Worm (Caenorhabditis elegans) whole organism, L1 larva: ENCODE measurements around the gene bre-5.

Experiments
- C16A3.4 ChIP-seq: fragments of 150-350 bp; optimal IDR thresholded peaks from 2 replicates; lab custom pipeline; 2014; ENCODE audit warnings: missing biosample characterization, missing genetic modification characterization
- alr-1 ChIP-seq: fragments of 200-800 bp; sonication (Bioruptor generic); optimal IDR thresholded peaks from 2 replicates; lab custom pipeline; 2018; ENCODE audit warnings: borderline replicate concordance, mild to moderate bottlenecking, missing genetic modification characterization, missing compliant biosample characterization
- ama-1 ChIP-seq: fragments of 150-350 bp; optimal IDR thresholded peaks from 2 replicates; lab custom pipeline; 2014
- blmp-1 ChIP-seq: fragments of 150-350 bp; optimal IDR thresholded peaks from 2 replicates; lab custom pipeline; 2014; ENCODE audit warnings: missing biosample characterization, missing genetic modification characterization
- ceh-82 ChIP-seq, 3 experiments: fragments of 150-350 bp in 1 of 3; sonication (generic microtip) in 2 of 3; optimal IDR thresholded peaks; 2 replicates each; lab custom pipeline; 2014 to 2017; ENCODE audit warnings: missing biosample characterization in 3 of 3, missing genetic modification characterization in 3 of 3
- ceh-88 ChIP-seq: fragments of 200-800 bp; sonication (Bioruptor generic); IDR thresholded peaks from 2 replicates; pipeline ENCODE4 v1.3.6; 2022; ENCODE audit warnings: missing genetic modification characterization, missing compliant biosample characterization
- ces-1 ChIP-seq: fragments of 150-350 bp; optimal IDR thresholded peaks from 2 replicates; lab custom pipeline; 2014; ENCODE audit warnings: missing biosample characterization, missing genetic modification reagents, missing genetic modification characterization
- efl-1 ChIP-seq, 4 experiments: fragments of 150-350 bp; optimal IDR thresholded peaks in 3 of 4; peaks in 1 of 4; 1 replicate in 1 of 4; 2 replicates in 3 of 4; lab custom pipeline; 2014; ENCODE audit warnings: missing biosample characterization in 2 of 4, missing genetic modification characterization in 2 of 4, missing genetic modification reagents in 2 of 4
- egl-13 ChIP-seq: sonication (generic microtip); optimal IDR thresholded peaks from 2 replicates; lab custom pipeline; 2016; ENCODE audit warnings: missing genotype, missing genetic modification reagents, missing genetic modification characterization, missing compliant biosample characterization
- egl-27 ChIP-seq, 2 experiments: fragments of 150-350 bp in 1 of 2; sonication (generic microtip); optimal IDR thresholded peaks; 3 replicates each; lab custom pipeline; 2017 to 2018; ENCODE audit warnings: missing biosample characterization in 2 of 2, missing genetic modification characterization in 2 of 2, missing genetic modification reagents in 2 of 2
- elt-2 ChIP-seq: sonication (generic microtip); optimal IDR thresholded peaks from 2 replicates; lab custom pipeline; 2016; ENCODE audit warnings: missing genetic modification characterization, mild to moderate bottlenecking, inconsistent platforms, missing compliant biosample characterization, missing genetic modification reagents
- elt-3 ChIP-seq, 6 experiments: fragments of 150-350 bp in 1 of 6; sonication (generic microtip); optimal IDR thresholded peaks; 2 replicates each; lab custom pipeline; 2017 to 2018; ENCODE audit warnings: missing biosample characterization in 6 of 6, missing genetic modification characterization in 6 of 6, inconsistent platforms in 1 of 6
- ets-5 ChIP-seq: fragments of 200-800 bp; sonication (Bioruptor generic); IDR thresholded peaks from 2 replicates; pipeline ENCODE4 v1.3.6; 2022; ENCODE audit warnings: missing genetic modification characterization, missing compliant biosample characterization
- fkh-10 ChIP-seq: sonication (generic microtip); optimal IDR thresholded peaks from 2 replicates; lab custom pipeline; 2017; ENCODE audit warnings: missing biosample characterization, missing genetic modification reagents, missing genetic modification characterization
- hlh-4 ChIP-seq: sonication (generic microtip); optimal IDR thresholded peaks from 2 replicates; lab custom pipeline; 2016; ENCODE audit warnings: mild to moderate bottlenecking, missing genetic modification characterization, missing compliant biosample characterization
- irx-1 ChIP-seq: sonication (generic microtip); optimal IDR thresholded peaks from 2 replicates; lab custom pipeline; 2016; ENCODE audit warnings: missing genetic modification characterization, missing compliant biosample characterization
- jun-1 ChIP-seq: fragments of 150-350 bp; optimal IDR thresholded peaks from 2 replicates; lab custom pipeline; 2014; ENCODE audit warnings: missing biosample characterization, missing genetic modification reagents, missing genetic modification characterization
- lin-13 ChIP-seq: fragments of 150-350 bp; optimal IDR thresholded peaks from 2 replicates; lab custom pipeline; 2014; ENCODE audit warnings: missing biosample characterization, missing genetic modification reagents, missing genetic modification characterization
- lin-14 ChIP-seq: fragments of 200-800 bp; sonication (Bioruptor generic); optimal IDR thresholded peaks from 2 replicates; lab custom pipeline; 2018; ENCODE audit warnings: mild to moderate bottlenecking, missing genetic modification characterization, moderate library complexity, missing compliant biosample characterization
- lin-15B ChIP-seq: fragments of 150-350 bp; sonication (generic microtip); optimal IDR thresholded peaks from 3 replicates; lab custom pipeline; 2014; ENCODE audit warnings: missing biosample characterization, missing genetic modification characterization
- lin-35 ChIP-seq, 2 experiments: fragments of 150-350 bp; optimal IDR thresholded peaks; 2 replicates each; lab custom pipeline; 2014; ENCODE audit warnings: missing biosample characterization in 2 of 2, missing genetic modification characterization in 2 of 2, missing genetic modification reagents in 2 of 2
- lin-39 ChIP-seq: fragments of 150-350 bp; optimal IDR thresholded peaks from 2 replicates; lab custom pipeline; 2014; ENCODE audit warnings: missing biosample characterization, missing genetic modification reagents, missing genetic modification characterization
- lsy-2 ChIP-seq, 2 experiments: fragments of 150-350 bp; optimal IDR thresholded peaks; 2 replicates each; lab custom pipeline; 2014; ENCODE audit warnings: missing biosample characterization in 2 of 2, missing genetic modification characterization in 2 of 2
- mab-9 ChIP-seq: fragments of 200-800 bp; sonication (Bioruptor generic); IDR thresholded peaks from 2 replicates; pipeline ENCODE4 v1.3.6; 2022; ENCODE audit warnings: missing genetic modification reagents, missing genetic modification characterization, missing compliant biosample characterization
- mdl-1 ChIP-seq, 2 experiments: fragments of 150-350 bp; optimal IDR thresholded peaks; 2 replicates each; lab custom pipeline; 2014 to 2017; ENCODE audit warnings: missing biosample characterization in 2 of 2, missing genetic modification characterization in 2 of 2, inconsistent platforms in 1 of 2
- nhr-12 ChIP-seq: sonication (generic microtip); optimal IDR thresholded peaks from 2 replicates; lab custom pipeline; 2017; ENCODE audit warnings: missing biosample characterization, missing genetic modification characterization
- nhr-19 ChIP-seq: fragments of 200-800 bp; sonication (Bioruptor generic); conservative IDR thresholded peaks from 2 replicates; pipeline ENCODE4 v1.3.6; 2022; ENCODE audit warnings: missing genetic modification characterization, missing compliant biosample characterization
- nhr-20 ChIP-seq: sonication (generic microtip); optimal IDR thresholded peaks from 2 replicates; lab custom pipeline; 2016; ENCODE audit warnings: mild to moderate bottlenecking, missing genetic modification characterization, missing compliant biosample characterization
- nhr-237 ChIP-seq: fragments of 150-350 bp; optimal IDR thresholded peaks from 2 replicates; lab custom pipeline; 2014; ENCODE audit warnings: missing biosample characterization, missing genetic modification characterization
- nhr-28 ChIP-seq: fragments of 150-350 bp; optimal IDR thresholded peaks from 2 replicates; lab custom pipeline; 2014; ENCODE audit warnings: missing biosample characterization, missing genetic modification characterization
- nhr-47 ChIP-seq: sonication (generic microtip); optimal IDR thresholded peaks from 2 replicates; lab custom pipeline; 2016; ENCODE audit warnings: mild to moderate bottlenecking, missing genetic modification characterization, moderate library complexity, missing compliant biosample characterization
- nhr-71 ChIP-seq: sonication (generic microtip); optimal IDR thresholded peaks from 2 replicates; lab custom pipeline; 2016; ENCODE audit warnings: mild to moderate bottlenecking, missing genetic modification characterization, moderate library complexity, missing compliant biosample characterization
- nhr-76 ChIP-seq: sonication (generic microtip); optimal IDR thresholded peaks from 2 replicates; lab custom pipeline; 2017; ENCODE audit warnings: missing biosample characterization, missing genetic modification characterization
- nhr-84 ChIP-seq: sonication (generic microtip); optimal IDR thresholded peaks from 2 replicates; lab custom pipeline; 2017; ENCODE audit warnings: missing biosample characterization, missing genetic modification characterization
- nhr-85 ChIP-seq: sonication (generic microtip); peaks from one replicate; lab custom pipeline; 2016; ENCODE audit warnings: missing genetic modification characterization, inconsistent platforms, missing compliant biosample characterization
- pag-3 ChIP-seq: sonication (generic microtip); optimal IDR thresholded peaks from 2 replicates; lab custom pipeline; 2017; ENCODE audit warnings: missing genetic modification characterization, mild to moderate bottlenecking, missing compliant biosample characterization, antibody characterized with exemption, borderline replicate concordance; ENCODE audit not compliant: insufficient read depth
- pqm-1 ChIP-seq: sonication (generic microtip); optimal IDR thresholded peaks from 3 replicates; lab custom pipeline; 2017; ENCODE audit warnings: missing biosample characterization, missing genetic modification characterization
- rnt-1 ChIP-seq: sonication (generic microtip); optimal IDR thresholded peaks from 2 replicates; lab custom pipeline; 2016; ENCODE audit warnings: mild to moderate bottlenecking, missing genetic modification characterization, moderate library complexity, missing compliant biosample characterization
- skn-1 ChIP-seq: fragments of 150-350 bp; optimal IDR thresholded peaks from 2 replicates; lab custom pipeline; 2014; ENCODE audit warnings: missing biosample characterization, missing genetic modification characterization
- snpc-4 ChIP-seq: fragments of 150-350 bp; optimal IDR thresholded peaks from 2 replicates; lab custom pipeline; 2014; ENCODE audit warnings: missing biosample characterization, missing genetic modification characterization
- snu-23 ChIP-seq: sonication (generic microtip); optimal IDR thresholded peaks from 2 replicates; lab custom pipeline; 2016; ENCODE audit warnings: missing genetic modification characterization, missing compliant biosample characterization
- sox-4 ChIP-seq: sonication (generic microtip); optimal IDR thresholded peaks from 2 replicates; lab custom pipeline; 2016; ENCODE audit warnings: missing genetic modification characterization, missing compliant biosample characterization
- sptf-1 ChIP-seq: fragments of 150-350 bp; optimal IDR thresholded peaks from 2 replicates; lab custom pipeline; 2014; ENCODE audit warnings: missing biosample characterization, missing genetic modification characterization
- swsn-7 ChIP-seq: sonication (generic microtip); optimal IDR thresholded peaks from 2 replicates; lab custom pipeline; 2016; ENCODE audit warnings: missing genetic modification characterization, missing compliant biosample characterization
- tbx-2 ChIP-seq: sonication (generic microtip); optimal IDR thresholded peaks from 2 replicates; lab custom pipeline; 2016; ENCODE audit warnings: missing genetic modification characterization, missing compliant biosample characterization
- tlp-1 ChIP-seq: fragments of 150-350 bp; optimal IDR thresholded peaks from 2 replicates; lab custom pipeline; 2014; ENCODE audit warnings: missing biosample characterization, missing genetic modification characterization
- unc-62 ChIP-seq: fragments of 150-350 bp; optimal IDR thresholded peaks from 2 replicates; lab custom pipeline; 2014; ENCODE audit warnings: missing biosample characterization, missing genetic modification reagents, missing genetic modification characterization
- unc-98 ChIP-seq: fragments of 200-800 bp; sonication (Bioruptor generic); IDR thresholded peaks from 2 replicates; pipeline ENCODE4 v1.3.6; 2022; ENCODE audit warnings: missing genetic modification characterization, missing compliant biosample characterization
- vab-15 ChIP-seq: sonication (generic microtip); optimal IDR thresholded peaks from 2 replicates; lab custom pipeline; 2017; ENCODE audit warnings: missing genotype, mild to moderate bottlenecking, missing genetic modification characterization, missing compliant biosample characterization
- xbp-1 ChIP-seq: sonication (generic microtip); optimal IDR thresholded peaks from 2 replicates; lab custom pipeline; 2016; ENCODE audit warnings: missing genetic modification characterization, missing compliant biosample characterization
- zag-1 ChIP-seq: fragments of 150-350 bp; optimal IDR thresholded peaks from 2 replicates; lab custom pipeline; 2014; ENCODE audit warnings: missing biosample characterization, missing genetic modification characterization
- zip-4 ChIP-seq: fragments of 200-800 bp; sonication (Bioruptor generic); optimal IDR thresholded peaks from 2 replicates; lab custom pipeline; 2018; ENCODE audit warnings: mild to moderate bottlenecking, missing genetic modification characterization, moderate library complexity, missing compliant biosample characterization
- ztf-11 ChIP-seq, 2 experiments: sonication (generic microtip); optimal IDR thresholded peaks; 2 replicates each; lab custom pipeline; 2016 to 2017; ENCODE audit warnings: missing genetic modification characterization in 2 of 2, missing biosample characterization in 1 of 2, missing compliant biosample characterization in 1 of 2
- ztf-4 ChIP-seq: fragments of 150-350 bp; optimal IDR thresholded peaks from 2 replicates; lab custom pipeline; 2014; ENCODE audit warnings: missing biosample characterization, missing genetic modification characterization

Gene bre-5

ce11 chrIV:12010377-12010776 lies 40.6 kb downstream of the bre-5 start:
- TF ChIP-seq blmp-1 (no peak), efl-1 (optimal IDR thresholded peaks at IDR 0.05; lab: Kevin White, UChicago) (peak; percentile 6 to 24), efl-1 (GFP tag; optimal IDR thresholded peaks at IDR 0.05 in 1 of 2; lab: Kevin White, UChicago) (peak; percentile 14 to 90), lin-15B (tag; lab: Kevin White, UChicago) (no peak), sox-4 (tag; lab: Kevin White, UChicago) (no peak), nhr-28 (tag; lab: Kevin White, UChicago) (no peak), nhr-20 (tag; lab: Kevin White, UChicago) (peak; percentile 30), tbx-2 (peak; percentile 38), ama-1 (lab: Kevin White, UChicago) (no peak), fkh-10 (GFP tag; lab: Kevin White, UChicago) (no peak), hlh-4 (no peak), nhr-19 (GFP tag; lab: Robert Waterston, UW) (peak; percentile 55), sptf-1 (no peak), zip-4 (GFP tag; lab: Kevin White, UChicago) (no peak), ceh-88 (no peak), lsy-2 (tag; optimal IDR thresholded peaks at IDR 0.05; lab: Kevin White, UChicago) (peak in 1 of 2 experiments; percentile 43), nhr-85 (tag; lab: Kevin White, UChicago) (no peak), snu-23 (GFP tag; lab: Kevin White, UChicago) (peak; percentile 41), xbp-1 (tag; lab: Kevin White, UChicago) (peak; percentile 7), rnt-1 (peak; percentile 83), swsn-7 (tag; lab: Kevin White, UChicago) (peak; percentile 22), ceh-82 (tag; optimal IDR thresholded peaks at IDR 0.05; lab: Kevin White, UChicago) (no peak), C16A3.4 (no peak), nhr-12 (tag; lab: Kevin White, UChicago) (no peak), ces-1 (GFP tag; lab: Kevin White, UChicago) (no peak), tlp-1 (tag; lab: Kevin White, UChicago) (no peak), snpc-4 (no peak), lin-13 (no peak), alr-1 (no peak), ztf-4 (no peak), egl-27 (tag; optimal IDR thresholded peaks at IDR 0.05; lab: Kevin White, UChicago) (no peak), nhr-76 (tag; lab: Kevin White, UChicago) (no peak), pqm-1 (no peak), nhr-47 (tag; lab: Kevin White, UChicago) (no peak), nhr-71 (tag; lab: Kevin White, UChicago) (peak; percentile 77), pag-3 (tag; lab: Kevin White, UChicago) (peak; percentile 97), ets-5 (GFP tag; lab: Robert Waterston, UW) (no peak), irx-1 (tag; lab: Kevin White, UChicago) (no peak), nhr-237 (no peak), mab-9 (GFP tag; lab: Robert Waterston, UW) (no peak), vab-15 (tag; lab: Kevin White, UChicago) (no peak), lin-35 (GFP tag; optimal IDR thresholded peaks at IDR 0.05; lab: Kevin White, UChicago) (no peak), elt-3 (tag; optimal IDR thresholded peaks at IDR 0.05; lab: Kevin White, UChicago) (no peak), elt-2 (no peak), lin-39 (tag; lab: Kevin White, UChicago) (peak; percentile 8), nhr-84 (tag; lab: Kevin White, UChicago) (no peak), lin-14 (GFP tag; lab: Kevin White, UChicago) (peak; percentile 87), jun-1 (tag; lab: Kevin White, UChicago) (no peak), skn-1 (tag; lab: Kevin White, UChicago) (no peak), ztf-11 (tag; optimal IDR thresholded peaks at IDR 0.05; lab: Kevin White, UChicago) (no peak), zag-1 (tag; lab: Kevin White, UChicago) (no peak), unc-98 (GFP tag; lab: Robert Waterston, UW) (peak; percentile 42; the same call in 1 of the 2 replicates), mdl-1 (tag; optimal IDR thresholded peaks at IDR 0.05; lab: Kevin White, UChicago) (peak in 1 of 2 experiments; percentile 35), unc-62 (GFP tag; lab: Kevin White, UChicago) (no peak), egl-13 (tag; lab: Kevin White, UChicago) (no peak)
